Worm (Caenorhabditis elegans) whole organism, L4 larva: ENCODE measurements around the gene E02C12.8.

Source experiments
- D1046.2 ChIP-seq: fragments of 200-800 bp; sonication (Bioruptor generic); IDR thresholded peaks from 2 replicates; pipeline ENCODE4 v1.3.6; 2022; ENCODE audit warnings: missing genetic modification characterization, missing compliant biosample characterization
- F26F4.8 ChIP-seq: fragments of 200-800 bp; sonication (Bioruptor generic); conservative IDR thresholded peaks from 2 replicates; pipeline ENCODE4 v1.3.6; 2022; ENCODE audit warnings: missing genetic modification characterization, missing compliant biosample characterization
- R02D3.7 ChIP-seq: fragments of 150-350 bp; sonication (generic microtip); optimal IDR thresholded peaks from 3 replicates; lab custom pipeline; 2014; ENCODE audit warnings: missing biosample characterization, missing genetic modification characterization
- T26A8.4 ChIP-seq: fragments of 200-800 bp; sonication (Bioruptor generic); IDR thresholded peaks from 2 replicates; pipeline ENCODE4 v1.3.6; 2022; ENCODE audit warnings: missing genetic modification characterization, missing compliant biosample characterization
- aha-1 ChIP-seq: fragments of 150-350 bp; peaks from one replicate; lab custom pipeline; 2014; ENCODE audit warnings: missing biosample characterization, missing genetic modification characterization
- ama-1 ChIP-seq: fragments of 150-350 bp; optimal IDR thresholded peaks from 2 replicates; lab custom pipeline; 2014; ENCODE audit warnings: inconsistent platforms, mixed read lengths
- arid-1 ChIP-seq: fragments of 200-800 bp; sonication (Bioruptor generic); conservative IDR thresholded peaks from 2 replicates; pipeline ENCODE4 v1.3.6; 2022; ENCODE audit warnings: missing genetic modification reagents, missing genetic modification characterization, missing compliant biosample characterization
- attf-4 ChIP-seq: sonication (generic microtip); optimal IDR thresholded peaks from 3 replicates; lab custom pipeline; 2017; ENCODE audit warnings: missing biosample characterization, missing genetic modification characterization
- ceh-20 ChIP-seq: fragments of 200-800 bp; sonication (Bioruptor generic); IDR thresholded peaks from 2 replicates; pipeline ENCODE4 v1.3.6; 2022; ENCODE audit warnings: missing genetic modification reagents, missing genetic modification characterization, missing compliant biosample characterization
- ceh-82 ChIP-seq: sonication (generic microtip); optimal IDR thresholded peaks from 2 replicates; lab custom pipeline; 2017; ENCODE audit warnings: missing biosample characterization, missing genetic modification characterization
- daf-16 ChIP-seq, 3 experiments: sonication (generic microtip); optimal IDR thresholded peaks; 2 replicates each; lab custom pipeline; 2016 to 2017; ENCODE audit warnings: missing genetic modification characterization in 3 of 3, missing genetic modification reagents in 3 of 3, mild to moderate bottlenecking in 2 of 3, missing compliant biosample characterization in 2 of 3, missing biosample characterization in 1 of 3, moderate library complexity in 1 of 3
- daf-19 ChIP-seq: fragments of 200-800 bp; sonication (Bioruptor generic); conservative IDR thresholded peaks from 2 replicates; pipeline ENCODE4 v1.3.6; 2022; ENCODE audit warnings: missing genetic modification characterization, missing compliant biosample characterization
- dmd-6 ChIP-seq: fragments of 200-800 bp; sonication (Bioruptor generic); IDR thresholded peaks from 2 replicates; pipeline ENCODE4 v1.3.6; 2022; ENCODE audit warnings: missing genetic modification reagents, missing genetic modification characterization, missing compliant biosample characterization
- dmd-8 ChIP-seq: fragments of 200-800 bp; sonication (Bioruptor generic); IDR thresholded peaks from 2 replicates; pipeline ENCODE4 v1.3.6; 2022; ENCODE audit warnings: missing genetic modification characterization, missing compliant biosample characterization
- dpl-1 ChIP-seq: fragments of 150-350 bp; optimal IDR thresholded peaks from 2 replicates; lab custom pipeline; 2014; ENCODE audit warnings: missing biosample characterization, missing genetic modification reagents, missing genetic modification characterization
- dve-1 ChIP-seq: sonication (generic microtip); optimal IDR thresholded peaks from 2 replicates; lab custom pipeline; 2017; ENCODE audit warnings: antibody characterized with exemption, mild to moderate bottlenecking, missing genetic modification characterization, missing compliant biosample characterization; ENCODE audit not compliant: insufficient read depth
- hlh-11 ChIP-seq: fragments of 200-800 bp; sonication (Bioruptor generic); optimal IDR thresholded peaks from 2 replicates; lab custom pipeline; 2018; ENCODE audit warnings: mild to moderate bottlenecking, missing genetic modification characterization, missing compliant biosample characterization
- hlh-30 ChIP-seq: sonication (generic microtip); optimal IDR thresholded peaks from 2 replicates; lab custom pipeline; 2017; ENCODE audit warnings: antibody characterized with exemption, mild to moderate bottlenecking, missing genetic modification characterization, missing compliant biosample characterization; ENCODE audit not compliant: insufficient read depth
- lin-15B ChIP-seq: fragments of 150-350 bp; sonication (generic microtip); optimal IDR thresholded peaks from 3 replicates; lab custom pipeline; 2014; ENCODE audit warnings: missing biosample characterization, missing genetic modification characterization
- madf-5 ChIP-seq, 2 experiments: fragments of 200-800 bp; sonication (Bioruptor generic); IDR thresholded peaks; 2 replicates each; pipeline ENCODE4 v1.3.6; 2022; ENCODE audit warnings: missing compliant biosample characterization in 2 of 2, missing genetic modification characterization in 2 of 2
- mdl-1 ChIP-seq, 2 experiments: fragments of 150-350 bp in 1 of 2; sonication (generic microtip) in 1 of 2; optimal IDR thresholded peaks; 2 replicates each; lab custom pipeline; 2014 to 2017; ENCODE audit warnings: missing biosample characterization in 2 of 2, missing genetic modification characterization in 2 of 2
- mep-1 ChIP-seq: fragments of 150-350 bp; sonication (generic microtip); optimal IDR thresholded peaks from 3 replicates; lab custom pipeline; 2014; ENCODE audit warnings: missing biosample characterization, missing genetic modification characterization
- mxl-2 ChIP-seq: fragments of 200-800 bp; sonication (Bioruptor generic); conservative IDR thresholded peaks from 2 replicates; pipeline ENCODE4 v1.3.6; 2022; ENCODE audit warnings: missing genetic modification reagents, missing genetic modification characterization, missing compliant biosample characterization
- mxl-3 ChIP-seq: fragments of 200-800 bp; sonication (Bioruptor generic); optimal IDR thresholded peaks from 2 replicates; lab custom pipeline; 2018; ENCODE audit warnings: mild to moderate bottlenecking, missing genetic modification characterization, missing compliant biosample characterization
- nhr-111 ChIP-seq: fragments of 200-800 bp; sonication (Bioruptor generic); optimal IDR thresholded peaks from 2 replicates; lab custom pipeline; 2018; ENCODE audit warnings: mild to moderate bottlenecking, missing genetic modification characterization, missing compliant biosample characterization
- nhr-48 ChIP-seq: sonication (generic microtip); optimal IDR thresholded peaks from 2 replicates; lab custom pipeline; 2016; ENCODE audit warnings: mild to moderate bottlenecking, missing genetic modification characterization, missing compliant biosample characterization
- pha-4 ChIP-seq, 2 experiments: fragments of 150-350 bp in 1 of 2; fragments of 200-800 bp in 1 of 2; sonication (Bioruptor generic) in 1 of 2; IDR thresholded peaks in 1 of 2; optimal IDR thresholded peaks in 1 of 2; 2 replicates each; pipeline versions ENCODE4 v1.3.6 to Lab custom; 2014 to 2022; ENCODE audit warnings: missing genetic modification characterization in 2 of 2, missing genetic modification reagents in 2 of 2, missing biosample characterization in 1 of 2, missing compliant biosample characterization in 1 of 2
- rbr-2 ChIP-seq: sonication (generic microtip); optimal IDR thresholded peaks from 2 replicates; lab custom pipeline; 2016; ENCODE audit warnings: missing genotype, missing genetic modification characterization, missing compliant biosample characterization
- skn-1 ChIP-seq: fragments of 150-350 bp; optimal IDR thresholded peaks from 2 replicates; lab custom pipeline; 2014; ENCODE audit warnings: missing biosample characterization, missing genetic modification characterization
- snpc-4 ChIP-seq: fragments of 150-350 bp; optimal IDR thresholded peaks from 2 replicates; lab custom pipeline; 2014; ENCODE audit warnings: missing biosample characterization, missing genetic modification characterization
- unc-130 ChIP-seq: sonication (generic microtip); optimal IDR thresholded peaks from 2 replicates; lab custom pipeline; 2016; ENCODE audit warnings: missing genetic modification reagents, missing genetic modification characterization, missing compliant biosample characterization
- unc-62 ChIP-seq, 3 experiments: fragments of 150-350 bp in 1 of 3; sonication (generic microtip); optimal IDR thresholded peaks in 2 of 3; peaks in 1 of 3; 1 replicate in 1 of 3; 2 replicates in 2 of 3; lab custom pipeline; 2014 to 2017; ENCODE audit warnings: missing biosample characterization in 3 of 3, missing genetic modification characterization in 3 of 3, missing genetic modification reagents in 3 of 3, missing genotype in 1 of 3
- zfp-3 ChIP-seq: fragments of 200-800 bp; sonication (Bioruptor generic); conservative IDR thresholded peaks from 2 replicates; pipeline ENCODE4 v1.3.6; 2022; ENCODE audit warnings: missing genetic modification reagents, missing genetic modification characterization, missing compliant biosample characterization

E02C12.8 gene

ce11 chrV:9406890-9407289 lies 33.5 kb upstream of the E02C12.8 start:
- TF ChIP-seq skn-1 (tag; lab: Kevin White, UChicago): no peak
- no peak for TF ChIP-seq F26F4.8 (GFP tag; lab: Robert Waterston, UW)
- TF ChIP-seq T26A8.4 (GFP tag; lab: Robert Waterston, UW): no peak
- no peak for TF ChIP-seq pha-4 (GFP tag; IDR thresholded peaks at IDR 0.05; lab: Robert Waterston, UW)
- TF ChIP-seq pha-4 (tag; optimal IDR thresholded peaks at IDR 0.05; lab: Kevin White, UChicago): no peak
- TF ChIP-seq arid-1: no peak
- 0 out of 2 replicates have a peak, but pooled peaks have one; percentile 42 for TF ChIP-seq zfp-3 (GFP tag; lab: Robert Waterston, UW)
- no peak for TF ChIP-seq nhr-48 (tag; lab: Kevin White, UChicago)
- 0 out of 4 replicates have a peak, but pooled peaks of 1 of the 2 experiments have one; percentile 32 for TF ChIP-seq madf-5 (GFP tag; IDR thresholded peaks at IDR 0.05; lab: Robert Waterston, UW)
- TF ChIP-seq daf-19 (GFP tag; lab: Robert Waterston, UW): 0 out of 2 replicates have a peak, but pooled peaks have one; percentile 39
- no peak for TF ChIP-seq hlh-30 (tag; lab: Kevin White, UChicago)
- no peak for TF ChIP-seq hlh-11 (tag; lab: Kevin White, UChicago)
- TF ChIP-seq dmd-8 (GFP tag; lab: Robert Waterston, UW): no peak
- no peak for TF ChIP-seq dmd-6 (GFP tag; lab: Robert Waterston, UW)
- no peak for TF ChIP-seq D1046.2
- no peak for TF ChIP-seq mep-1 (tag; lab: Kevin White, UChicago)
- no peak for TF ChIP-seq ceh-82 (tag; lab: Kevin White, UChicago)
- TF ChIP-seq mxl-3 (GFP tag; lab: Kevin White, UChicago): no peak
- TF ChIP-seq dve-1 (tag; lab: Kevin White, UChicago): peak; percentile 42
- TF ChIP-seq R02D3.7: no peak
- TF ChIP-seq unc-130 (GFP tag; lab: Kevin White, UChicago): peak; percentile 21
- no peak for TF ChIP-seq lin-15B (tag; lab: Kevin White, UChicago)
- no peak for TF ChIP-seq mdl-1 (tag; optimal IDR thresholded peaks at IDR 0.05; lab: Kevin White, UChicago)

- TF ChIP-seq attf-4 (tag; lab: Kevin White, UChicago) (no peak), mxl-2 (GFP tag; lab: Robert Waterston, UW) (no peak), unc-62 (GFP tag; optimal IDR thresholded peaks at IDR 0.05 in 1 of 2; lab: Kevin White, UChicago) (peak in 1 of 2 experiments; percentile 42), unc-62 (tag; optimal IDR thresholded peaks at IDR 0.05; lab: Kevin White, UChicago) (no peak), aha-1 (tag; lab: Kevin White, UChicago) (peak; percentile 91)
- TF ChIP-seq, all 104 proteins: peak for 2
Observed at ce11 chrV:9399886-9400373, 26.5 kb upstream of the E02C12.8 start, which contains the start of gene trpp-4. trpp-4 (plus strand) TSS chrV:9400327.

- no peak for TF ChIP-seq ama-1 (lab: Kevin White, UChicago)
- no peak for TF ChIP-seq dpl-1 (GFP tag; lab: Kevin White, UChicago)
- no peak for TF ChIP-seq ceh-20 (GFP tag; lab: Robert Waterston, UW)
- no peak for TF ChIP-seq nhr-111 (GFP tag; lab: Kevin White, UChicago)
- TF ChIP-seq mxl-3 (GFP tag; lab: Kevin White, UChicago): peak; percentile 15
- TF ChIP-seq rbr-2 (tag; lab: Kevin White, UChicago): no peak
Observed at ce11 chrV:9394938-9395639, 21.7 kb upstream of the E02C12.8 start.

- TF ChIP-seq daf-16 (GFP tag; optimal IDR thresholded peaks at IDR 0.05; lab: Kevin White, UChicago): no peak
- no peak for TF ChIP-seq daf-16 (tag; optimal IDR thresholded peaks at IDR 0.05; lab: Kevin White, UChicago)
- peak; percentile 78 for TF ChIP-seq snpc-4 (tag; lab: Kevin White, UChicago)
Observed at ce11 chrV:9391959-9392358, 18.5 kb upstream of the E02C12.8 start.
